Worm (Caenorhabditis elegans) whole organism, mixed stage, embryonic: ENCODE results near the gene smg-6.

Experiments used
- ceh-39 ChIP-seq: fragments of 150-350 bp; optimal IDR thresholded peaks from 2 replicates; lab custom pipeline; 2014; ENCODE audit warnings: missing biosample characterization, missing genetic modification characterization
- lsy-2 ChIP-seq: fragments of 150-350 bp; optimal IDR thresholded peaks from 2 replicates; lab custom pipeline; 2014; ENCODE audit warnings: missing biosample characterization, missing genetic modification characterization
- nhr-12 ChIP-seq: fragments of 150-350 bp; optimal IDR thresholded peaks from 2 replicates; lab custom pipeline; 2014; ENCODE audit warnings: missing biosample characterization, missing genetic modification characterization
- nhr-237 ChIP-seq: fragments of 150-350 bp; optimal IDR thresholded peaks from 2 replicates; lab custom pipeline; 2014; ENCODE audit warnings: missing biosample characterization, missing genetic modification characterization
- nhr-76 ChIP-seq: sonication (generic microtip); optimal IDR thresholded peaks from 2 replicates; lab custom pipeline; 2017; ENCODE audit warnings: missing biosample characterization, missing genetic modification characterization
- zip-8 ChIP-seq: fragments of 150-350 bp; optimal IDR thresholded peaks from 2 replicates; lab custom pipeline; 2014; ENCODE audit warnings: missing biosample characterization, missing genetic modification characterization
- ztf-11 ChIP-seq: fragments of 150-350 bp; optimal IDR thresholded peaks from 2 replicates; lab custom pipeline; 2014; ENCODE audit warnings: missing biosample characterization, missing genetic modification characterization

ce11 chrIII:2473554-2473953, at the start of gene smg-6:
- TF ChIP-seq lsy-2 (no peak), nhr-237 (no peak), ztf-11 (tag; lab: Kevin White, UChicago) (no peak), ceh-39 (tag; lab: Kevin White, UChicago) (no peak), nhr-12 (tag; lab: Kevin White, UChicago) (no peak), nhr-76 (tag; lab: Kevin White, UChicago) (no peak), zip-8 (tag; lab: Kevin White, UChicago) (no peak)
